Worm (Caenorhabditis elegans) whole organism, midembryonic: ENCODE data around the gene nspc-17.

Experiments
- T22C8.4 ChIP-seq: fragments of 200-800 bp; sonication (Bioruptor generic); IDR thresholded peaks from 2 replicates; pipeline ENCODE4 v1.3.6; 2022; ENCODE audit warnings: missing genetic modification characterization, missing compliant biosample characterization
- cog-1 ChIP-seq: sonication (generic microtip); optimal IDR thresholded peaks from 2 replicates; lab custom pipeline; 2016; ENCODE audit warnings: missing genetic modification characterization, missing compliant biosample characterization
- flt-1 ChIP-seq: fragments of 200-800 bp; sonication (Bioruptor generic); IDR thresholded peaks from 2 replicates; pipeline ENCODE4 v1.3.6; 2022; ENCODE audit warnings: missing genetic modification characterization, missing compliant biosample characterization
- klf-2 ChIP-seq: fragments of 200-800 bp; sonication (Bioruptor generic); conservative IDR thresholded peaks from 2 replicates; pipeline ENCODE4 v1.3.6; 2022; ENCODE audit warnings: missing genetic modification reagents, missing genetic modification characterization, missing compliant biosample characterization
- ref-1 ChIP-seq: fragments of 200-800 bp; sonication (Bioruptor generic); conservative IDR thresholded peaks from 2 replicates; pipeline ENCODE4 v1.3.6; 2022; ENCODE audit warnings: missing genetic modification reagents, missing genetic modification characterization, missing compliant biosample characterization
- tab-1 ChIP-seq: fragments of 200-800 bp; sonication (Bioruptor generic); IDR thresholded peaks from 2 replicates; pipeline ENCODE4 v1.3.6; 2022; ENCODE audit warnings: missing genetic modification characterization, missing compliant biosample characterization
- ztf-23 ChIP-seq: fragments of 200-800 bp; sonication (Bioruptor generic); IDR thresholded peaks from 2 replicates; pipeline ENCODE4 v1.3.6; 2022; ENCODE audit warnings: missing genetic modification reagents, missing genetic modification characterization, missing compliant biosample characterization
- ztf-29 ChIP-seq: fragments of 200-800 bp; sonication (Bioruptor generic); IDR thresholded peaks from 2 replicates; pipeline ENCODE4 v1.3.6; 2022; ENCODE audit warnings: missing genetic modification reagents, missing genetic modification characterization, missing compliant biosample characterization

DNA sequence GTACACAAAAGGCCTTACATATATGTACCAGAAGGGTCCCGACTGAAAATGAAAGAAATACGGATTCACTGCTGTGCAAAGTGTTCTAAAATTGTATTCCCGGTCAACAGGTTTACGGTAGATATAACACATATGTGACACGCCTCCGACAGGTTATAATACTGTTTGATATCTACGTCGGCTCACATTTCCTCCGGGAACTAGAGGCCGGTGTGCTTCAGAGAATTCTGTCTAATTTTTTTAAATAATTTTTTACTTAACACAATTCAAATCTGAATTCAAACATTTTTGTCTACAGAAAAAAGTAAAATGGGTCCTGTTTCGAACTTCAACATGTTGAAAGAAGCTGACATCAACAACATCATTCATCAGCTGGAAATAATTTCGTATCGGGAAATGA is 18.2 kb upstream of the nspc-17 start, which contains the start of gene T24C2.3:
- TF ChIP-seq ztf-29 (GFP tag; lab: Robert Waterston, UW), result no peak
- no peak for TF ChIP-seq ref-1 (GFP tag; lab: Robert Waterston, UW)
- no peak for TF ChIP-seq flt-1 (GFP tag; lab: Robert Waterston, UW)
- TF ChIP-seq tab-1, result no peak
- no peak for TF ChIP-seq T22C8.4 (GFP tag; lab: Robert Waterston, UW)
- no peak for TF ChIP-seq cog-1 (tag; lab: Kevin White, UChicago)
- TF ChIP-seq klf-2 (GFP tag; lab: Robert Waterston, UW), result no peak
- TF ChIP-seq ztf-23, result no peak
